Fruit fly (Drosophila melanogaster): ENCODE results near the gene Syn.

DNA sequence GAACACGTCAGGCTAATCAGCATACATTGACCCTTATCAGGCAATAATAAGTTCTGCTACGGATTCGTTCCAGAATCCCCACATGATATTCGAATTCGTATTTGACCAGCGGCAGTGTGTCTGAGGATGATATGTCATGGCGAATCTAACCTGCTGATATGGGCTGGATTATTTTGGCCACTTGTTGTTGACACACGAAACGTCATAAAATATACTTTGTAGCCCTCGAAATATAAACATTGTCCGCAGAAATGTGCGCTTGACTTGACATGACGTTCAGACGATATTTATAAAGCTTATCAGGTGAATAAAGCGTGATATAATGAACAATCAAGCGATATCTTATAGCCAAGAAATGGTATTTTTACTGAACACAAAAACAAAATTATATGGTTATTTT lies 24.2 kb upstream of the Syn start:
- TF ChIP-seq CG8159 (tag; optimal IDR thresholded peaks at IDR 0.05) = no peak
- TF ChIP-seq CG4496 (GFP tag; IDR thresholded peaks at IDR 0.05) = no peak
- TF ChIP-seq CG12605 (GFP tag; IDR thresholded peaks at IDR 0.05) = no peak
- TF ChIP-seq CG9948 (tag; optimal IDR thresholded peaks at IDR 0.05) = no peak
